Fruit fly (Drosophila melanogaster) whole organism, prepupa: ENCODE results near the gene CG11409.

Source experiments
- CG11294 ChIP-seq: fragments of 200-800 bp; sonication (Bioruptor generic); IDR thresholded peaks from 2 replicates; pipeline ENCODE4 v1.3.6; 2022; ENCODE audit warnings: missing biosample characterization, missing genetic modification characterization
- CG11902 ChIP-seq: fragments of 200-800 bp; sonication (Bioruptor generic); optimal IDR thresholded peaks from 3 replicates; lab custom pipeline; 2016; ENCODE audit warnings: missing biosample characterization, missing genetic modification characterization
- CG1621 ChIP-seq: fragments of 200-800 bp; sonication (Bioruptor generic); optimal IDR thresholded peaks from 3 replicates; lab custom pipeline; 2018; ENCODE audit warnings: missing biosample characterization, mild to moderate bottlenecking, missing genetic modification characterization
- CG16779 ChIP-seq: fragments of 200-800 bp; sonication (Bioruptor generic); optimal IDR thresholded peaks from 3 replicates; lab custom pipeline; 2017; ENCODE audit warnings: missing biosample characterization, mild to moderate bottlenecking, missing genetic modification characterization
- CG3919 ChIP-seq: fragments of 200-800 bp; sonication (Bioruptor generic); optimal IDR thresholded peaks from 3 replicates; lab custom pipeline; 2016; ENCODE audit warnings: missing biosample characterization, missing genetic modification characterization
- CG6276 ChIP-seq: fragments of 200-800 bp; sonication (Bioruptor generic); optimal IDR thresholded peaks from 2 replicates; lab custom pipeline; 2017; ENCODE audit warnings: missing biosample characterization, mild to moderate bottlenecking, missing genetic modification characterization
- CG8319 ChIP-seq: fragments of 200-800 bp; sonication (Bioruptor generic); optimal IDR thresholded peaks from 3 replicates; lab custom pipeline; 2016; ENCODE audit warnings: missing biosample characterization, missing genetic modification characterization
- CG8632 ChIP-seq: fragments of 200-800 bp; sonication (Bioruptor generic); optimal IDR thresholded peaks from 3 replicates; lab custom pipeline; 2016; ENCODE audit warnings: missing biosample characterization, missing genetic modification characterization
- CG9139 ChIP-seq: fragments of 200-800 bp; sonication (Bioruptor generic); optimal IDR thresholded peaks from 3 replicates; lab custom pipeline; 2017; ENCODE audit warnings: missing biosample characterization, mild to moderate bottlenecking, missing genetic modification characterization
- Gug ChIP-seq: fragments of 200-800 bp; sonication (Bioruptor generic); IDR thresholded peaks from 2 replicates; pipeline ENCODE4 v1.3.6; 2022; ENCODE audit warnings: missing biosample characterization, missing genetic modification characterization
- Sox102F ChIP-seq: fragments of 200-800 bp; sonication (Bioruptor generic); optimal IDR thresholded peaks from 2 replicates; lab custom pipeline; 2016; ENCODE audit warnings: missing biosample characterization, mild to moderate bottlenecking, missing genetic modification characterization
- fkh ChIP-seq: fragments of 200-800 bp; sonication (Bioruptor generic); optimal IDR thresholded peaks from 3 replicates; lab custom pipeline; 2017; ENCODE audit warnings: missing biosample characterization, mild to moderate bottlenecking, missing genetic modification characterization, moderate library complexity
- net ChIP-seq: fragments of 200-800 bp; sonication (Bioruptor generic); optimal IDR thresholded peaks from 3 replicates; lab custom pipeline; 2016; ENCODE audit warnings: missing biosample characterization, missing genetic modification characterization
- svp ChIP-seq: fragments of 200-800 bp; sonication (Bioruptor generic); peaks from one replicate; lab custom pipeline; 2016; ENCODE audit warnings: missing biosample characterization, missing genetic modification characterization
- vri ChIP-seq: fragments of 200-800 bp; sonication (Bioruptor generic); optimal IDR thresholded peaks from 3 replicates; lab custom pipeline; 2016; ENCODE audit warnings: missing biosample characterization, mild to moderate bottlenecking, missing genetic modification characterization

Gene CG11409

DNA sequence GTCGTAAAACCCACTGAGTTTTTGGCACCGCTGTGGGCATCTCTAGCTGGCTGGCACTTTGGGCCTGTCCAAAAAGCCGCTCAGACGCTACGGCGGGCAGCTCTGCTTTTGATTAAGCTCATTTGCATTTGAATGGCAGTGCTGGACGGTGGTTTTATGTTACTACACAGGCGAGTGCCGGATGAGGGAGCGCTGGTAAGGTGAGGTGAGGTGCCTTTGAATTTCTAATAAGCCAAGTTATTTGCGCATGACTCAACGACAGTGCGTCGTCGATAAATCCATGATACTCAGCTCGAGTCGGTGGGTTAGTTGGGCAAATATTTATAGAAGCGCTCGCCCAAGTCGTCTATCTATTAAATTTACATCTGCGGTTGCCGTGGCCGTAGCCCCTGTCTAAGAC, 57.1 kb downstream of the CG11409 start:
- TF ChIP-seq fkh (GFP tag; lab: Kevin White, UChicago) (peak; percentile 35), CG16779 (no peak)
- TF ChIP-seq, all 60 proteins: peak for 1

DNA sequence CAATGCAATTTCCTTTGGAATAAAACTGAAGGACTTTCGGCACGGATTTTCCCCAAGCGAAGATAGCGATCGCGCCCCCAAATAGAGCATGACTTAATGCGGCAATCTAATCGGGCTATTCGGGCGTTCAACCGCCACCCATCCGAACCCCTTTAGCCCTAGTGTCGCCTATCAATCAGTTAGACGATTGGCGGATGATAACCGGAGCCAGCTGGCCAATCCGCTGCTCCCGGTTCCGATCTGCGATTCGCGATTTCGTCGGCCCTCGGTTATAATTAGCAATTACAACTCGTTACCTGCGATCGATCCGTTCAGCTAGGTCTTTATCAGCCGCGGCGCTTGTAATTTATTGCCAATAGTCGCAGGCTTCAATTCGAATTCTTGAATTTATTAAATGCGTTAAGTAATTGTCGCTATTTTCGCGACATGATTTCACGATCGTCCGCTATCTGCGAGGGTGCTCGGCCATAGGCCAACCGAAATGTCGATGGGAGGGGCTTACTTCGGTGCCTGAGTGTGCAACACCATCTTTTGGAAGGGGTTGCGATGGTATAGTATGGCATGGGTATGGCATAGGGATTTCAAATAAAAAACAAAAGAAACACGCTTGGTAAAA, 58.3 kb downstream of the CG11409 start:
- TF ChIP-seq svp (peak; percentile 44), Gug (GFP tag; lab: Robert Waterston, UW) (no peak), net (no peak), vri (GFP tag; lab: Kevin White, UChicago) (peak; percentile 16), CG8319 (GFP tag; lab: Kevin White, UChicago) (no peak), CG11294 (GFP tag; lab: Robert Waterston, UW) (no peak), CG9139 (no peak), Sox102F (GFP tag; lab: Kevin White, UChicago) (no peak), CG8632 (GFP tag; lab: Kevin White, UChicago) (no peak), CG11902 (GFP tag; lab: Kevin White, UChicago) (no peak), CG6276 (no peak), CG3919 (no peak)

DNA sequence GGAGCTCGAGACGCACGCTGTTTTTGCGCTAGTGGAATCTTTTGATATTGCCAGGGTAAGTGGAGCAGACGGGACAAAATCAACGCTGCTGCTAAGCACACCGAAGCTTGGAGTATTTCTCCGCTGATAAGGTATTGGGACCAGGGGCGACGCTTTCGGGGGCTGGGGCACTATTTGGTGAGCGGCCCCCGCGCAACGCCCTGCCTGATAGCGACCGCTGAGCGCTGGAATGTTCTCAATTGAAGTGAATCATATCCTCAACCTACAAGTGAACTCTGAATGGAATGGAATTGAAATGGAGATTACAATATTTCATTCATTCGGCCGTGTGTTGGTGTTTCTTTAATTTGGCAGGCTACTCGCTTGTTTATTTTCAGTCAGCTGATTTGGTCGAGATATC, 59.0 kb downstream of the CG11409 start:
- TF ChIP-seq CG1621 (no peak), svp (peak; percentile 90)
